Worm (Caenorhabditis elegans) whole organism, late embryonic: ENCODE results near the gene Y47D7A.3.

Source experiments
- C08G9.2 ChIP-seq: sonication (generic microtip); optimal IDR thresholded peaks from 2 replicates; lab custom pipeline; 2016; ENCODE audit warnings: mild to moderate bottlenecking, missing genetic modification characterization, moderate library complexity, missing compliant biosample characterization
- C38D4.7 ChIP-seq: fragments of 200-800 bp; sonication (Bioruptor generic); optimal IDR thresholded peaks from 2 replicates; lab custom pipeline; 2018; ENCODE audit warnings: mild to moderate bottlenecking, missing genetic modification characterization, moderate library complexity, missing compliant biosample characterization
- K02D7.2 ChIP-seq: sonication (generic microtip); optimal IDR thresholded peaks from 2 replicates; lab custom pipeline; 2017; ENCODE audit warnings: mild to moderate bottlenecking, missing genetic modification characterization, missing compliant biosample characterization
- Y22D7AL.16 ChIP-seq: sonication (generic microtip); optimal IDR thresholded peaks from 2 replicates; lab custom pipeline; 2016; ENCODE audit warnings: missing genetic modification characterization, missing compliant biosample characterization
- ama-1 ChIP-seq: fragments of 150-350 bp; optimal IDR thresholded peaks from 2 replicates; lab custom pipeline; 2014
- ceh-14 ChIP-seq: sonication (generic microtip); optimal IDR thresholded peaks from 2 replicates; lab custom pipeline; 2016; ENCODE audit warnings: missing genotype, missing genetic modification characterization, missing compliant biosample characterization
- ceh-19 ChIP-seq: fragments of 200-800 bp; sonication (Bioruptor generic); optimal IDR thresholded peaks from 2 replicates; lab custom pipeline; 2018; ENCODE audit warnings: mild to moderate bottlenecking, missing genetic modification characterization, missing compliant biosample characterization
- ceh-30 ChIP-seq: fragments of 150-350 bp; optimal IDR thresholded peaks from 2 replicates; lab custom pipeline; 2014; ENCODE audit warnings: missing biosample characterization, missing genetic modification characterization
- ceh-31 ChIP-seq: sonication (generic microtip); optimal IDR thresholded peaks from 2 replicates; lab custom pipeline; 2016; ENCODE audit warnings: missing genetic modification characterization, missing compliant biosample characterization
- ceh-45 ChIP-seq: fragments of 200-800 bp; sonication (Bioruptor generic); IDR thresholded peaks from 2 replicates; pipeline ENCODE4 v1.3.6; 2022; ENCODE audit warnings: missing genetic modification reagents, missing genetic modification characterization, missing compliant biosample characterization
- ceh-48 ChIP-seq: sonication (generic microtip); optimal IDR thresholded peaks from 2 replicates; lab custom pipeline; 2016; ENCODE audit warnings: missing genetic modification characterization, inconsistent platforms, missing compliant biosample characterization
- ceh-9 ChIP-seq: sonication (generic microtip); optimal IDR thresholded peaks from 2 replicates; lab custom pipeline; 2016; ENCODE audit warnings: mild to moderate bottlenecking, missing genetic modification characterization, inconsistent platforms, missing compliant biosample characterization
- dmd-4 ChIP-seq: sonication (generic microtip); optimal IDR thresholded peaks from 2 replicates; lab custom pipeline; 2016; ENCODE audit warnings: borderline replicate concordance, missing genetic modification characterization, missing compliant biosample characterization
- elt-4 ChIP-seq: sonication (generic microtip); optimal IDR thresholded peaks from 2 replicates; lab custom pipeline; 2016; ENCODE audit warnings: missing genetic modification characterization, missing compliant biosample characterization
- eyg-1 ChIP-seq: sonication (generic microtip); optimal IDR thresholded peaks from 2 replicates; lab custom pipeline; 2016; ENCODE audit warnings: missing genotype, missing genetic modification characterization, missing compliant biosample characterization
- fax-1 ChIP-seq: sonication (generic microtip); optimal IDR thresholded peaks from 2 replicates; lab custom pipeline; 2016; ENCODE audit warnings: missing genotype, missing genetic modification characterization, missing compliant biosample characterization
- fkh-10 ChIP-seq: fragments of 150-350 bp; optimal IDR thresholded peaks from 2 replicates; lab custom pipeline; 2014; ENCODE audit warnings: missing biosample characterization, missing genetic modification reagents, missing genetic modification characterization
- fkh-6 ChIP-seq: sonication (generic microtip); optimal IDR thresholded peaks from 2 replicates; lab custom pipeline; 2016; ENCODE audit warnings: missing genetic modification characterization, missing compliant biosample characterization
- gmeb-2 ChIP-seq: sonication (generic microtip); optimal IDR thresholded peaks from 2 replicates; lab custom pipeline; 2016; ENCODE audit warnings: missing genetic modification characterization, inconsistent platforms, missing compliant biosample characterization
- hlh-13 ChIP-seq: fragments of 200-800 bp; sonication (Bioruptor generic); optimal IDR thresholded peaks from 2 replicates; lab custom pipeline; 2018; ENCODE audit warnings: mild to moderate bottlenecking, missing genetic modification characterization, missing compliant biosample characterization
- hlh-6 ChIP-seq: sonication (generic microtip); optimal IDR thresholded peaks from 2 replicates; lab custom pipeline; 2016; ENCODE audit warnings: missing genotype, missing genetic modification characterization, missing compliant biosample characterization
- hlh-8 ChIP-seq: sonication (generic microtip); optimal IDR thresholded peaks from 2 replicates; lab custom pipeline; 2016; ENCODE audit warnings: missing genotype, missing genetic modification characterization, missing compliant biosample characterization
- lim-6 ChIP-seq: sonication (generic microtip); optimal IDR thresholded peaks from 2 replicates; lab custom pipeline; 2016; ENCODE audit warnings: missing genetic modification characterization, missing compliant biosample characterization
- lin-11 ChIP-seq: fragments of 200-800 bp; sonication (Bioruptor generic); optimal IDR thresholded peaks from 2 replicates; lab custom pipeline; 2018; ENCODE audit warnings: mild to moderate bottlenecking, missing genetic modification characterization, missing compliant biosample characterization
- mec-3 ChIP-seq: sonication (generic microtip); optimal IDR thresholded peaks from 2 replicates; lab custom pipeline; 2016; ENCODE audit warnings: borderline replicate concordance, missing genetic modification characterization, missing compliant biosample characterization
- nhr-232 ChIP-seq: sonication (generic microtip); optimal IDR thresholded peaks from 2 replicates; lab custom pipeline; 2016; ENCODE audit warnings: missing genetic modification characterization, missing compliant biosample characterization
- npax-4 ChIP-seq: sonication (generic microtip); optimal IDR thresholded peaks from 2 replicates; lab custom pipeline; 2016; ENCODE audit warnings: missing genetic modification characterization, missing compliant biosample characterization
- odd-2 ChIP-seq: sonication (generic microtip); optimal IDR thresholded peaks from 2 replicates; lab custom pipeline; 2017; ENCODE audit warnings: antibody characterized with exemption, mild to moderate bottlenecking, missing genetic modification characterization, missing compliant biosample characterization
- pag-3 ChIP-seq: sonication (generic microtip); optimal IDR thresholded peaks from 2 replicates; lab custom pipeline; 2016; ENCODE audit warnings: missing compliant biosample characterization, missing genetic modification characterization, borderline replicate concordance
- pat-9 ChIP-seq: fragments of 200-800 bp; sonication (Bioruptor generic); optimal IDR thresholded peaks from 2 replicates; lab custom pipeline; 2018; ENCODE audit warnings: mild to moderate bottlenecking, missing genetic modification characterization, moderate library complexity, missing compliant biosample characterization
- pha-2 ChIP-seq: sonication (generic microtip); optimal IDR thresholded peaks from 2 replicates; lab custom pipeline; 2017; ENCODE audit warnings: mild to moderate bottlenecking, missing genetic modification characterization, missing compliant biosample characterization
- pqm-1 ChIP-seq: sonication (generic microtip); optimal IDR thresholded peaks from 2 replicates; lab custom pipeline; 2016; ENCODE audit warnings: missing genetic modification characterization, missing compliant biosample characterization
- ref-2 ChIP-seq: sonication (generic microtip); optimal IDR thresholded peaks from 2 replicates; lab custom pipeline; 2016; ENCODE audit warnings: missing genetic modification characterization, missing compliant biosample characterization
- rnt-1 ChIP-seq: sonication (generic microtip); optimal IDR thresholded peaks from 2 replicates; lab custom pipeline; 2016; ENCODE audit warnings: missing genetic modification characterization, missing compliant biosample characterization
- sdc-2 ChIP-seq: sonication (generic microtip); optimal IDR thresholded peaks from 2 replicates; lab custom pipeline; 2016; ENCODE audit warnings: missing genotype, missing genetic modification characterization, missing compliant biosample characterization
- sox-2 ChIP-seq: fragments of 200-800 bp; sonication (Bioruptor generic); IDR thresholded peaks from 2 replicates; pipeline ENCODE4 v1.3.6; 2022; ENCODE audit warnings: missing genetic modification reagents, missing genetic modification characterization, missing compliant biosample characterization
- sox-4 ChIP-seq: sonication (generic microtip); optimal IDR thresholded peaks from 2 replicates; lab custom pipeline; 2017; ENCODE audit warnings: mild to moderate bottlenecking, missing genetic modification characterization, inconsistent platforms, missing compliant biosample characterization
- tbx-2 ChIP-seq: sonication (generic microtip); optimal IDR thresholded peaks from 2 replicates; lab custom pipeline; 2016; ENCODE audit warnings: missing genetic modification characterization, missing compliant biosample characterization
- tbx-7 ChIP-seq: sonication (generic microtip); optimal IDR thresholded peaks from 2 replicates; lab custom pipeline; 2016; ENCODE audit warnings: missing genotype, missing genetic modification characterization, missing compliant biosample characterization
- unc-42 ChIP-seq: sonication (generic microtip); optimal IDR thresholded peaks from 2 replicates; lab custom pipeline; 2016; ENCODE audit warnings: missing genotype, missing genetic modification characterization, missing compliant biosample characterization
- unc-55 ChIP-seq: sonication (generic microtip); optimal IDR thresholded peaks from 2 replicates; lab custom pipeline; 2017; ENCODE audit warnings: missing biosample characterization, missing genetic modification reagents, missing genetic modification characterization
- ztf-16 ChIP-seq: sonication (generic microtip); optimal IDR thresholded peaks from 2 replicates; lab custom pipeline; 2017; ENCODE audit warnings: missing genetic modification characterization, missing compliant biosample characterization

The Y47D7A.3 gene

ce11 chrV:4432783-4433237 lies 22.1 kb downstream of the Y47D7A.3 start, which contains the start of gene Y47D7A.15:
TSS of gene Y47D7A.15 (minus strand) at chrV:4433187.
- no peak for TF ChIP-seq ceh-14 (tag; lab: Kevin White, UChicago)
- no peak for TF ChIP-seq fkh-10
- no peak for TF ChIP-seq lim-6 (tag; lab: Kevin White, UChicago)
- TF ChIP-seq ref-2, result no peak
- TF ChIP-seq pha-2 (tag; lab: Kevin White, UChicago), result no peak
- TF ChIP-seq sox-4 (tag; lab: Kevin White, UChicago), result no peak
- TF ChIP-seq mec-3 (tag; lab: Kevin White, UChicago), result no peak
- TF ChIP-seq unc-55 (GFP tag; lab: Kevin White, UChicago), result no peak
- no peak for TF ChIP-seq ceh-9 (tag; lab: Kevin White, UChicago)
- no peak for TF ChIP-seq ztf-16 (tag; lab: Kevin White, UChicago)
- TF ChIP-seq sdc-2 (tag; lab: Kevin White, UChicago), result no peak
- TF ChIP-seq Y22D7AL.16 (tag; lab: Kevin White, UChicago), result no peak
- no peak for TF ChIP-seq fkh-6 (tag; lab: Kevin White, UChicago)
- no peak for TF ChIP-seq pag-3 (tag; lab: Kevin White, UChicago)

ce11 chrV:4435411-4435981 lies 24.8 kb downstream of the Y47D7A.3 start, which contains the start of gene Y47D7A.13:
TSS of gene Y47D7A.13 (minus strand) at chrV:4435927.
- TF ChIP-seq dmd-4 (tag; lab: Kevin White, UChicago) (peak; percentile 39), ceh-48 (tag; lab: Kevin White, UChicago) (no peak)

DNA sequence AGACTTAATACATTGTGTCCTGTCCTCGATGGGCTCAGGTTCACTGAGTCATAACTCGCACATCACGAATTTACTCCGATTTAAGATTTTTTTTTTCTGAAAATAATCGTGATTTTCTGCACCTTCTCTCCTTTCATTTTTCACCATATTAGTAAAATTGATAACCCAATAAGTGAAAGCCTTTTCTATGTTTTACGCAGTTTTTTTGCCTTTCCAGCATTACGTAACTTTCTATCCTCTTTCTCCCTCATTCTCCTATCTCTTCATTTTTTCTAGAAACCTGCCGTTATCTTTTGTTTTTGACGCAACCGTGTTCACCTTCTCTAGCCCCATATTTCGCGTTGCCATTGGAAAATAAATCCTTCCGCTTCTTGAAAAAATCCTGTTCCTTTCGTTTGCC lies 26.5 kb downstream of the Y47D7A.3 start:
- TF ChIP-seq lin-11 (tag; lab: Kevin White, UChicago), result no peak
- TF ChIP-seq hlh-8 (tag; lab: Kevin White, UChicago), result no peak
- TF ChIP-seq odd-2 (tag; lab: Kevin White, UChicago), result no peak
- TF ChIP-seq fax-1, result no peak
- no peak for TF ChIP-seq pag-3 (tag; lab: Kevin White, UChicago)
- TF ChIP-seq rnt-1, result no peak
- no peak for TF ChIP-seq tbx-7 (tag; lab: Kevin White, UChicago)
- TF ChIP-seq elt-4 (tag; lab: Kevin White, UChicago), result no peak
- no peak for TF ChIP-seq gmeb-2
- no peak for TF ChIP-seq ceh-48 (tag; lab: Kevin White, UChicago)
- TF ChIP-seq unc-42 (tag; lab: Kevin White, UChicago), result no peak
- no peak for TF ChIP-seq npax-4 (tag; lab: Kevin White, UChicago)
- no peak for TF ChIP-seq C38D4.7 (GFP tag; lab: Kevin White, UChicago)
- no peak for TF ChIP-seq ceh-45 (GFP tag; lab: Robert Waterston, UW)

ce11 chrV:4442749-4443381 lies 32.1 kb downstream of the Y47D7A.3 start, which contains the start of gene rft-1:
TSS of gene rft-1 (minus strand) at chrV:4443223.
- TF ChIP-seq ceh-45 (GFP tag; lab: Robert Waterston, UW), result no peak
- TF ChIP-seq fax-1, result no peak
- TF ChIP-seq lim-6 (tag; lab: Kevin White, UChicago), result no peak
- no peak for TF ChIP-seq ama-1 (lab: Kevin White, UChicago)
- no peak for TF ChIP-seq npax-4 (tag; lab: Kevin White, UChicago)
- no peak for TF ChIP-seq mec-3 (tag; lab: Kevin White, UChicago)
- no peak for TF ChIP-seq ref-2
- TF ChIP-seq nhr-232, result no peak
- no peak for TF ChIP-seq ceh-30 (tag; lab: Kevin White, UChicago)
- no peak for TF ChIP-seq elt-4 (tag; lab: Kevin White, UChicago)
- TF ChIP-seq, all 69 proteins: peak for 0

DNA sequence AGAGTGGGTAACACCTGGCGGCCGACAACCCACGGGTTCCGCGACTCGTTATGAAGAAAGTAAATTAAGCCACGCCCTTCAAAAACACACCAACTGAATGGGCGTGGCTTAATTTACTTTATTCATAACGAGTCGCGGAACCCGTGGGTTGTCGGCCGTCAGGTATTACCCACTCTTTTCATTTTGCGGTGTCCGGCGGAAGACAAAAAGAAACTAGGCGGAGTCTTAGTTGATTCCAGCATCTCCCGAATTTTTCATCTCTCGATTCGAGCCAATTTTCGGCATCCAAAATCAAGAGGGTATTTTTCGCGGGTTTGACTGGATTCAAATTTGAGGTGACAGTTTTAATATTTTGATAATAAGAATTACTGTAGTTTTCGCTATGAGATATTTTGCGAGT lies 36.9 kb downstream of the Y47D7A.3 start:
- TF ChIP-seq npax-4 (tag; lab: Kevin White, UChicago) (no peak), tbx-2 (tag; lab: Kevin White, UChicago) (no peak), K02D7.2 (tag; lab: Kevin White, UChicago) (no peak), pag-3 (tag; lab: Kevin White, UChicago) (no peak), C08G9.2 (no peak), ceh-9 (tag; lab: Kevin White, UChicago) (no peak), fax-1 (no peak), pat-9 (tag; lab: Kevin White, UChicago) (no peak), eyg-1 (tag; lab: Kevin White, UChicago) (no peak), hlh-6 (tag; lab: Kevin White, UChicago) (no peak), lin-11 (tag; lab: Kevin White, UChicago) (no peak), ceh-19 (no peak), tbx-7 (tag; lab: Kevin White, UChicago) (no peak), sox-2 (no peak), ceh-31 (tag; lab: Kevin White, UChicago) (no peak), pqm-1 (tag; lab: Kevin White, UChicago) (no peak), hlh-13 (GFP tag; lab: Kevin White, UChicago) (no peak)
